Worm (Caenorhabditis elegans) whole organism, early embryonic: ENCODE results near the gene chtl-1.

ENCODE experiments used
- B0310.2 ChIP-seq: sonication (generic microtip); optimal IDR thresholded peaks from 2 replicates; lab custom pipeline; 2016; ENCODE audit warnings: mild to moderate bottlenecking, missing genetic modification characterization, missing compliant biosample characterization
- F13C5.2 ChIP-seq: sonication (generic microtip); optimal IDR thresholded peaks from 2 replicates; lab custom pipeline; 2017; ENCODE audit warnings: mild to moderate bottlenecking, missing genetic modification characterization, inconsistent platforms, missing compliant biosample characterization
- aly-1 ChIP-seq: sonication (generic microtip); optimal IDR thresholded peaks from 2 replicates; lab custom pipeline; 2016; ENCODE audit warnings: missing genetic modification characterization, missing compliant biosample characterization
- ama-1 ChIP-seq: fragments of 150-350 bp; optimal IDR thresholded peaks from 2 replicates; lab custom pipeline; 2014
- ceh-13 ChIP-seq: fragments of 200-800 bp; sonication (Bioruptor generic); optimal IDR thresholded peaks from 2 replicates; lab custom pipeline; 2018; ENCODE audit warnings: mild to moderate bottlenecking, missing genetic modification characterization, missing compliant biosample characterization
- ceh-36 ChIP-seq: sonication (generic microtip); optimal IDR thresholded peaks from 2 replicates; lab custom pipeline; 2016; ENCODE audit warnings: missing genetic modification characterization, inconsistent platforms, missing compliant biosample characterization
- ets-7 ChIP-seq: sonication (generic microtip); optimal IDR thresholded peaks from 2 replicates; lab custom pipeline; 2016; ENCODE audit warnings: missing genotype, missing genetic modification characterization, missing compliant biosample characterization
- flt-1 ChIP-seq: fragments of 200-800 bp; sonication (Bioruptor generic); IDR thresholded peaks from 2 replicates; pipeline ENCODE4 v1.3.6; 2022; ENCODE audit warnings: missing genetic modification characterization, missing compliant biosample characterization
- hmbx-1 ChIP-seq: sonication (generic microtip); optimal IDR thresholded peaks from 2 replicates; lab custom pipeline; 2016; ENCODE audit warnings: mild to moderate bottlenecking, missing genetic modification characterization, missing compliant biosample characterization
- hmg-4 ChIP-seq: fragments of 200-800 bp; sonication (Bioruptor generic); optimal IDR thresholded peaks from 2 replicates; lab custom pipeline; 2018; ENCODE audit warnings: mild to moderate bottlenecking, missing genetic modification characterization, missing compliant biosample characterization
- hnd-1 ChIP-seq: sonication (generic microtip); optimal IDR thresholded peaks from 2 replicates; lab custom pipeline; 2016; ENCODE audit warnings: missing genetic modification characterization, missing compliant biosample characterization
- pes-1 ChIP-seq: fragments of 200-800 bp; sonication (Bioruptor generic); IDR thresholded peaks from 2 replicates; pipeline ENCODE4 v1.3.6; 2022; ENCODE audit warnings: missing genetic modification reagents, missing genetic modification characterization, missing compliant biosample characterization
- scrt-1 ChIP-seq: fragments of 200-800 bp; sonication (Bioruptor generic); IDR thresholded peaks from 2 replicates; pipeline ENCODE4 v1.3.6; 2022; ENCODE audit warnings: missing genetic modification characterization, missing compliant biosample characterization
- sea-1 ChIP-seq: fragments of 200-800 bp; sonication (Bioruptor generic); conservative IDR thresholded peaks from 2 replicates; pipeline ENCODE4 v1.3.6; 2022; ENCODE audit warnings: missing genetic modification characterization, missing compliant biosample characterization
- tbx-11 ChIP-seq: fragments of 200-800 bp; sonication (Bioruptor generic); IDR thresholded peaks from 2 replicates; pipeline ENCODE4 v1.3.6; 2022; ENCODE audit warnings: missing genetic modification characterization, missing compliant biosample characterization
- tbx-37 ChIP-seq: fragments of 200-800 bp; sonication (Bioruptor generic); conservative IDR thresholded peaks from 2 replicates; pipeline ENCODE4 v1.3.6; 2022; ENCODE audit warnings: missing genetic modification reagents, missing genetic modification characterization, missing compliant biosample characterization
- tra-4 ChIP-seq: sonication (generic microtip); optimal IDR thresholded peaks from 2 replicates; lab custom pipeline; 2017; ENCODE audit warnings: missing genetic modification characterization, missing compliant biosample characterization

The chtl-1 gene

ce11 chrX:5382778-5383177 is 18.7 kb upstream of the chtl-1 start:
- TF ChIP-seq hnd-1 (tag; lab: Kevin White, UChicago) (no peak), tbx-37 (no peak)

- TF ChIP-seq hmbx-1 (tag; lab: Kevin White, UChicago) (no peak), aly-1 (no peak), ceh-13 (GFP tag; lab: Kevin White, UChicago) (no peak), hmg-4 (GFP tag; lab: Kevin White, UChicago) (no peak)
Observed at ce11 chrX:5377307-5377706, 13.2 kb upstream of the chtl-1 start, which contains the start of gene sek-5. TSS of gene sek-5 (plus strand) at chrX:5377607.

- no peak for TF ChIP-seq ceh-36 (tag; lab: Kevin White, UChicago)
- TF ChIP-seq hmg-4 (GFP tag; lab: Kevin White, UChicago): no peak
- no peak for TF ChIP-seq scrt-1 (GFP tag; lab: Robert Waterston, UW)
- no peak for TF ChIP-seq tbx-11
- TF ChIP-seq ceh-13 (GFP tag; lab: Kevin White, UChicago): no peak
- TF ChIP-seq tra-4 (tag; lab: Kevin White, UChicago): no peak
- no peak for TF ChIP-seq sea-1 (GFP tag; lab: Robert Waterston, UW)
- no peak for TF ChIP-seq aly-1
- TF ChIP-seq pes-1: no peak
- no peak for TF ChIP-seq hmbx-1 (tag; lab: Kevin White, UChicago)
- no peak for TF ChIP-seq ama-1 (lab: Kevin White, UChicago)
- no peak for TF ChIP-seq ets-7 (tag; lab: Kevin White, UChicago)
- no peak for TF ChIP-seq F13C5.2 (tag; lab: Kevin White, UChicago)
Observed at ce11 chrX:5374742-5375141, 10.6 kb upstream of the chtl-1 start, which contains the start of gene sek-4. TSS of gene sek-4 (plus strand) at chrX:5375059.

ce11 chrX:5373597-5373996 is 9.5 kb upstream of the chtl-1 start:
- TF ChIP-seq ama-1 (lab: Kevin White, UChicago) (no peak), ets-7 (tag; lab: Kevin White, UChicago) (no peak), pes-1 (no peak), ceh-36 (tag; lab: Kevin White, UChicago) (no peak), scrt-1 (GFP tag; lab: Robert Waterston, UW) (no peak), tra-4 (tag; lab: Kevin White, UChicago) (no peak), flt-1 (GFP tag; lab: Robert Waterston, UW) (no peak), hnd-1 (tag; lab: Kevin White, UChicago) (no peak), ceh-13 (GFP tag; lab: Kevin White, UChicago) (no peak), F13C5.2 (tag; lab: Kevin White, UChicago) (no peak), aly-1 (no peak), hmg-4 (GFP tag; lab: Kevin White, UChicago) (no peak)

ce11 chrX:5372638-5373037 is 8.5 kb upstream of the chtl-1 start, which contains the start of gene F35C8.8:
TSS of gene F35C8.8 (minus strand) at chrX:5372639.
- no peak for TF ChIP-seq B0310.2 (tag; lab: Kevin White, UChicago)
- TF ChIP-seq ets-7 (tag; lab: Kevin White, UChicago): no peak
- TF ChIP-seq tbx-37: no peak
- no peak for TF ChIP-seq scrt-1 (GFP tag; lab: Robert Waterston, UW)
- no peak for TF ChIP-seq pes-1
- no peak for TF ChIP-seq F13C5.2 (tag; lab: Kevin White, UChicago)
- no peak for TF ChIP-seq hmbx-1 (tag; lab: Kevin White, UChicago)
- TF ChIP-seq ceh-13 (GFP tag; lab: Kevin White, UChicago): no peak
- TF ChIP-seq sea-1 (GFP tag; lab: Robert Waterston, UW): no peak
- no peak for TF ChIP-seq aly-1
- no peak for TF ChIP-seq hmg-4 (GFP tag; lab: Kevin White, UChicago)

- no peak for TF ChIP-seq hmbx-1 (tag; lab: Kevin White, UChicago)
- TF ChIP-seq hmg-4 (GFP tag; lab: Kevin White, UChicago): no peak
- TF ChIP-seq ceh-36 (tag; lab: Kevin White, UChicago): no peak
- TF ChIP-seq ama-1 (lab: Kevin White, UChicago): no peak
- no peak for TF ChIP-seq hnd-1 (tag; lab: Kevin White, UChicago)
Observed at ce11 chrX:5370605-5371004, 6.5 kb upstream of the chtl-1 start.

ce11 chrX:5368220-5368619 is 4.1 kb upstream of the chtl-1 start, which contains the start of gene jkk-1:
TSS of gene jkk-1 (plus strand) at chrX:5368468.
- TF ChIP-seq hmg-4 (GFP tag; lab: Kevin White, UChicago): no peak
- no peak for TF ChIP-seq ceh-13 (GFP tag; lab: Kevin White, UChicago)
- no peak for TF ChIP-seq ceh-36 (tag; lab: Kevin White, UChicago)
- TF ChIP-seq ets-7 (tag; lab: Kevin White, UChicago): no peak
- TF ChIP-seq pes-1: no peak
- TF ChIP-seq flt-1 (GFP tag; lab: Robert Waterston, UW): no peak
- no peak for TF ChIP-seq tbx-11
- no peak for TF ChIP-seq scrt-1 (GFP tag; lab: Robert Waterston, UW)
- no peak for TF ChIP-seq aly-1

ce11 chrX:5366613-5367012 is 2.5 kb upstream of the chtl-1 start:
- TF ChIP-seq hmbx-1 (tag; lab: Kevin White, UChicago): no peak
- no peak for TF ChIP-seq scrt-1 (GFP tag; lab: Robert Waterston, UW)
- no peak for TF ChIP-seq hmg-4 (GFP tag; lab: Kevin White, UChicago)
- TF ChIP-seq flt-1 (GFP tag; lab: Robert Waterston, UW): no peak
- TF ChIP-seq ama-1 (lab: Kevin White, UChicago): no peak
